Worm (Caenorhabditis elegans) whole organism, L1 larva: ENCODE measurements around the gene gldi-9.
A peak's percentile ranks its signal among the peaks of the same experiment; 100 is the strongest.
"Not testable (repeated sequence)": the region's sequence is repeated elsewhere in the genome, so short reads cannot be mapped to it uniquely, and the experiment has no call there.

ENCODE experiments used
- C16A3.4 ChIP-seq: fragments of 150-350 bp; optimal IDR thresholded peaks from 2 replicates; lab custom pipeline; 2014; ENCODE audit warnings: missing biosample characterization, missing genetic modification characterization
- C34B4.2 ChIP-seq: sonication (generic microtip); optimal IDR thresholded peaks from 2 replicates; lab custom pipeline; 2017; ENCODE audit warnings: mild to moderate bottlenecking, missing genetic modification characterization, missing compliant biosample characterization
- F16B12.6 ChIP-seq: fragments of 150-350 bp; optimal IDR thresholded peaks from 2 replicates; lab custom pipeline; 2014; ENCODE audit warnings: missing biosample characterization, missing genetic modification characterization
- aha-1 ChIP-seq: fragments of 150-350 bp; optimal IDR thresholded peaks from 2 replicates; lab custom pipeline; 2014; ENCODE audit warnings: missing biosample characterization, missing genetic modification characterization
- alr-1 ChIP-seq: fragments of 200-800 bp; sonication (Bioruptor generic); optimal IDR thresholded peaks from 2 replicates; lab custom pipeline; 2018; ENCODE audit warnings: borderline replicate concordance, mild to moderate bottlenecking, missing genetic modification characterization, missing compliant biosample characterization
- blmp-1 ChIP-seq: fragments of 150-350 bp; optimal IDR thresholded peaks from 2 replicates; lab custom pipeline; 2014; ENCODE audit warnings: missing biosample characterization, missing genetic modification characterization
- ceh-82 ChIP-seq, 3 experiments: fragments of 150-350 bp in 1 of 3; sonication (generic microtip) in 2 of 3; optimal IDR thresholded peaks; 2 replicates each; lab custom pipeline; 2014 to 2017; ENCODE audit warnings: missing biosample characterization in 3 of 3, missing genetic modification characterization in 3 of 3
- ceh-88 ChIP-seq: fragments of 200-800 bp; sonication (Bioruptor generic); IDR thresholded peaks from 2 replicates; pipeline ENCODE4 v1.3.6; 2022; ENCODE audit warnings: missing genetic modification characterization, missing compliant biosample characterization
- dpl-1 ChIP-seq, 3 experiments: fragments of 150-350 bp in 2 of 3; sonication (generic microtip) in 1 of 3; optimal IDR thresholded peaks; 2 replicates each; lab custom pipeline; 2014 to 2017; ENCODE audit warnings: missing biosample characterization in 3 of 3, missing genetic modification characterization in 3 of 3, missing genetic modification reagents in 3 of 3
- efl-1 ChIP-seq, 4 experiments: fragments of 150-350 bp; optimal IDR thresholded peaks in 3 of 4; peaks in 1 of 4; 1 replicate in 1 of 4; 2 replicates in 3 of 4; lab custom pipeline; 2014; ENCODE audit warnings: missing biosample characterization in 2 of 4, missing genetic modification characterization in 2 of 4, missing genetic modification reagents in 2 of 4
- egl-13 ChIP-seq: sonication (generic microtip); optimal IDR thresholded peaks from 2 replicates; lab custom pipeline; 2016; ENCODE audit warnings: missing genotype, missing genetic modification reagents, missing genetic modification characterization, missing compliant biosample characterization
- egl-27 ChIP-seq, 2 experiments: fragments of 150-350 bp in 1 of 2; sonication (generic microtip); optimal IDR thresholded peaks; 3 replicates each; lab custom pipeline; 2017 to 2018; ENCODE audit warnings: missing biosample characterization in 2 of 2, missing genetic modification characterization in 2 of 2, missing genetic modification reagents in 2 of 2
- elt-3 ChIP-seq, 6 experiments: fragments of 150-350 bp in 1 of 6; sonication (generic microtip); optimal IDR thresholded peaks; 2 replicates each; lab custom pipeline; 2017 to 2018; ENCODE audit warnings: missing biosample characterization in 6 of 6, missing genetic modification characterization in 6 of 6, inconsistent platforms in 1 of 6
- ets-5 ChIP-seq: fragments of 200-800 bp; sonication (Bioruptor generic); IDR thresholded peaks from 2 replicates; pipeline ENCODE4 v1.3.6; 2022; ENCODE audit warnings: missing genetic modification characterization, missing compliant biosample characterization
- fkh-10 ChIP-seq: sonication (generic microtip); optimal IDR thresholded peaks from 2 replicates; lab custom pipeline; 2017; ENCODE audit warnings: missing biosample characterization, missing genetic modification reagents, missing genetic modification characterization
- fkh-8 ChIP-seq: sonication (generic microtip); optimal IDR thresholded peaks from 2 replicates; lab custom pipeline; 2016; ENCODE audit warnings: mild to moderate bottlenecking, missing genetic modification characterization, missing compliant biosample characterization
- fos-1 ChIP-seq: fragments of 150-350 bp; optimal IDR thresholded peaks from 2 replicates; lab custom pipeline; 2014; ENCODE audit warnings: missing biosample characterization, missing genetic modification characterization
- isw-1 ChIP-seq: fragments of 200-800 bp; sonication (Bioruptor generic); IDR thresholded peaks from 2 replicates; pipeline ENCODE4 v1.3.6; 2022; ENCODE audit warnings: missing genetic modification characterization, missing compliant biosample characterization
- jun-1 ChIP-seq: fragments of 150-350 bp; optimal IDR thresholded peaks from 2 replicates; lab custom pipeline; 2014; ENCODE audit warnings: missing biosample characterization, missing genetic modification reagents, missing genetic modification characterization
- lin-13 ChIP-seq: fragments of 150-350 bp; optimal IDR thresholded peaks from 2 replicates; lab custom pipeline; 2014; ENCODE audit warnings: missing biosample characterization, missing genetic modification reagents, missing genetic modification characterization
- lin-15B ChIP-seq: fragments of 150-350 bp; sonication (generic microtip); optimal IDR thresholded peaks from 3 replicates; lab custom pipeline; 2014; ENCODE audit warnings: missing biosample characterization, missing genetic modification characterization
- lin-35 ChIP-seq, 2 experiments: fragments of 150-350 bp; optimal IDR thresholded peaks; 2 replicates each; lab custom pipeline; 2014; ENCODE audit warnings: missing biosample characterization in 2 of 2, missing genetic modification characterization in 2 of 2, missing genetic modification reagents in 2 of 2
- lsy-2 ChIP-seq, 2 experiments: fragments of 150-350 bp; optimal IDR thresholded peaks; 2 replicates each; lab custom pipeline; 2014; ENCODE audit warnings: missing biosample characterization in 2 of 2, missing genetic modification characterization in 2 of 2
- mab-9 ChIP-seq: fragments of 200-800 bp; sonication (Bioruptor generic); IDR thresholded peaks from 2 replicates; pipeline ENCODE4 v1.3.6; 2022; ENCODE audit warnings: missing genetic modification reagents, missing genetic modification characterization, missing compliant biosample characterization
- mef-2 ChIP-seq: fragments of 150-350 bp; optimal IDR thresholded peaks from 2 replicates; lab custom pipeline; 2014; ENCODE audit warnings: missing biosample characterization, missing genetic modification characterization
- mep-1 ChIP-seq: fragments of 150-350 bp; optimal IDR thresholded peaks from 2 replicates; lab custom pipeline; 2014; ENCODE audit warnings: missing biosample characterization, missing genetic modification characterization
- nhr-11 ChIP-seq: fragments of 150-350 bp; optimal IDR thresholded peaks from 2 replicates; lab custom pipeline; 2014; ENCODE audit warnings: missing biosample characterization, missing genetic modification characterization
- nhr-47 ChIP-seq: sonication (generic microtip); optimal IDR thresholded peaks from 2 replicates; lab custom pipeline; 2016; ENCODE audit warnings: mild to moderate bottlenecking, missing genetic modification characterization, moderate library complexity, missing compliant biosample characterization
- nhr-71 ChIP-seq: sonication (generic microtip); optimal IDR thresholded peaks from 2 replicates; lab custom pipeline; 2016; ENCODE audit warnings: mild to moderate bottlenecking, missing genetic modification characterization, moderate library complexity, missing compliant biosample characterization
- nhr-77 ChIP-seq: fragments of 150-350 bp; optimal IDR thresholded peaks from 2 replicates; lab custom pipeline; 2014; ENCODE audit warnings: missing biosample characterization, missing genetic modification characterization
- pax-3 ChIP-seq: fragments of 200-800 bp; sonication (Bioruptor generic); optimal IDR thresholded peaks from 2 replicates; lab custom pipeline; 2018; ENCODE audit warnings: mild to moderate bottlenecking, missing genetic modification characterization, moderate library complexity, missing compliant biosample characterization
- skn-1 ChIP-seq: fragments of 150-350 bp; optimal IDR thresholded peaks from 2 replicates; lab custom pipeline; 2014; ENCODE audit warnings: missing biosample characterization, missing genetic modification characterization
- snpc-4 ChIP-seq: fragments of 150-350 bp; optimal IDR thresholded peaks from 2 replicates; lab custom pipeline; 2014; ENCODE audit warnings: missing biosample characterization, missing genetic modification characterization
- snu-23 ChIP-seq: sonication (generic microtip); optimal IDR thresholded peaks from 2 replicates; lab custom pipeline; 2016; ENCODE audit warnings: missing genetic modification characterization, missing compliant biosample characterization
- sup-37 ChIP-seq: fragments of 200-800 bp; sonication (Bioruptor generic); optimal IDR thresholded peaks from 2 replicates; lab custom pipeline; 2018; ENCODE audit warnings: mild to moderate bottlenecking, missing genetic modification characterization, missing compliant biosample characterization
- swsn-7 ChIP-seq: sonication (generic microtip); optimal IDR thresholded peaks from 2 replicates; lab custom pipeline; 2016; ENCODE audit warnings: missing genetic modification characterization, missing compliant biosample characterization
- tbx-2 ChIP-seq: sonication (generic microtip); optimal IDR thresholded peaks from 2 replicates; lab custom pipeline; 2016; ENCODE audit warnings: missing genetic modification characterization, missing compliant biosample characterization
- unc-130 ChIP-seq: fragments of 150-350 bp; optimal IDR thresholded peaks from 2 replicates; lab custom pipeline; 2017; ENCODE audit warnings: missing biosample characterization, missing genetic modification characterization, inconsistent platforms
- unc-86 ChIP-seq: sonication (generic microtip); optimal IDR thresholded peaks from 2 replicates; lab custom pipeline; 2016; ENCODE audit warnings: missing genetic modification characterization, missing compliant biosample characterization
- xbp-1 ChIP-seq: sonication (generic microtip); optimal IDR thresholded peaks from 2 replicates; lab custom pipeline; 2016; ENCODE audit warnings: missing genetic modification characterization, missing compliant biosample characterization
- zag-1 ChIP-seq: fragments of 150-350 bp; optimal IDR thresholded peaks from 2 replicates; lab custom pipeline; 2014; ENCODE audit warnings: missing biosample characterization, missing genetic modification characterization
- zip-4 ChIP-seq: fragments of 200-800 bp; sonication (Bioruptor generic); optimal IDR thresholded peaks from 2 replicates; lab custom pipeline; 2018; ENCODE audit warnings: mild to moderate bottlenecking, missing genetic modification characterization, moderate library complexity, missing compliant biosample characterization
- ztf-11 ChIP-seq, 2 experiments: sonication (generic microtip); optimal IDR thresholded peaks; 2 replicates each; lab custom pipeline; 2016 to 2017; ENCODE audit warnings: missing genetic modification characterization in 2 of 2, missing biosample characterization in 1 of 2, missing compliant biosample characterization in 1 of 2
- ztf-4 ChIP-seq: fragments of 150-350 bp; optimal IDR thresholded peaks from 2 replicates; lab custom pipeline; 2014; ENCODE audit warnings: missing biosample characterization, missing genetic modification characterization

The gldi-9 gene

DNA sequence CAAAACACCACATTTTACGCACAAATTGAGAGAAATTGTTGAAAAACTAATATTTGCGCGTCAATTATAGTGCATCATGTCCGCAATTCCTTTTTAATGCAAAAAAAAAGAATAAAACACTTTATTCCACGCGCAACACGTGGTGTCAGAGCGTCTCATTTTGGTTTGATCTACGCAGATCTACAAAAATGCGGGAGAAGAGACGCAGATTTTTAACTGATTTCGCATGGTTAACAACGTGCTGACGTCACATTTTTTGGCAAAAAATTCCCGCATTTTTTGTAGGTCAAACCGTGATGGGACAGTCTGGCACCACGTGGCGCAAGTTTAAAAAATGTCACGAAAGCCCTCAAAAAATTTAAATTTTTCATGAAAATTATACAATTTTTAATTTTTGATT lies 45.9 kb downstream of the gldi-9 start:
- TF ChIP-seq ceh-82 (tag; optimal IDR thresholded peaks at IDR 0.05; lab: Kevin White, UChicago) (no peak), zag-1 (tag; lab: Kevin White, UChicago) (no peak), zip-4 (no peak), elt-3 (tag; optimal IDR thresholded peaks at IDR 0.05; lab: Kevin White, UChicago) (no peak), ztf-11 (tag; optimal IDR thresholded peaks at IDR 0.05; lab: Kevin White, UChicago) (no peak), nhr-11 (tag; lab: Kevin White, UChicago) (no peak), egl-13 (no peak), mab-9 (GFP tag; lab: Robert Waterston, UW) (no peak), egl-27 (tag; optimal IDR thresholded peaks at IDR 0.05; lab: Kevin White, UChicago) (no peak), fos-1 (tag; lab: Kevin White, UChicago) (no peak), ztf-4 (tag; lab: Kevin White, UChicago) (no peak), isw-1 (no peak), nhr-77 (no peak)

DNA sequence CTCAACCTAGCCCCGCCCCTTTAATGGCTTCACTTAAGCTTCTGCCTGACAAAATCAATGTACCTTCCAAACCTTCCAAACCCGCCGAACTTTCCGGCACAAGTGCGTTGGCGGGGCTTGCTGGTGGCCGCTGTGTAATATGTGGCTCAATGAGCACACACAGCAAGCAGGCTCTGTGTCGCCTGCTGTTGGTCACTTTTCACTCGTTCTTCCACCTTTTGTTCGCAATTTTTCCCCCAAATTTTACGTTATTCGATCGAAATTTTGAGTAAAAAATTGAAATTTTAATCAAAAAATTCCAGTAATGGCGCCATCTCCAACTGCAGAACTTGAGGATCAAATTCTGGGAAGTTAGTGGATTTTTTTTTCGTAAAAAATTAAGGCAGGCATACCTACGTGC lies 55.5 kb downstream of the gldi-9 start, which contains the start of gene set-27:
Gene set-27, plus strand, starts transcription at position 301 of the 400 bp plus-strand sequence.
- TF ChIP-seq zip-4 (no peak), efl-1 (optimal IDR thresholded peaks at IDR 0.05; lab: Kevin White, UChicago) (no peak), efl-1 (GFP tag; optimal IDR thresholded peaks at IDR 0.05 in 1 of 2; lab: Kevin White, UChicago) (peak in 1 of 2 experiments; percentile 31), mef-2 (tag; lab: Kevin White, UChicago) (no peak), ztf-4 (tag; lab: Kevin White, UChicago) (no peak)

- TF ChIP-seq lin-13; zag-1 (tag; lab: Kevin White, UChicago); snu-23: not testable (repeated sequence)
Observed at ce11 chrIII:2699363-2699762, 56.8 kb downstream of the gldi-9 start, which contains the start of gene cox-6B. Gene cox-6B, plus strand, starts transcription at chrIII:2699663.

ce11 chrIII:2698740-2699139 lies 57.4 kb downstream of the gldi-9 start, which contains the start of gene slc-30A9:
Gene slc-30A9, minus strand, starts transcription at chrIII:2698817.
- TF ChIP-seq C34B4.2 (tag; lab: Kevin White, UChicago), result no peak
- TF ChIP-seq egl-13, result peak; percentile 79
- TF ChIP-seq elt-3 (tag; optimal IDR thresholded peaks at IDR 0.05; lab: Kevin White, UChicago), result peak in 1 of 6 experiments; percentile 0
- TF ChIP-seq alr-1 (tag; lab: Kevin White, UChicago), result no peak
- TF ChIP-seq nhr-71 (tag; lab: Kevin White, UChicago), result peak; percentile 63
- peak; percentile 57 for TF ChIP-seq snu-23
- no peak for TF ChIP-seq aha-1 (tag; lab: Kevin White, UChicago)
- TF ChIP-seq efl-1 (optimal IDR thresholded peaks at IDR 0.05; lab: Kevin White, UChicago), result peak; percentile 51 to 56
- peak; percentile 62 to 94 for TF ChIP-seq efl-1 (GFP tag; optimal IDR thresholded peaks at IDR 0.05 in 1 of 2; lab: Kevin White, UChicago)
- peak; percentile 27 for TF ChIP-seq unc-86
- peak; percentile 10; the same call in 1 of the 2 replicates for TF ChIP-seq isw-1
- TF ChIP-seq mep-1 (tag; lab: Kevin White, UChicago), result peak; percentile 76
- TF ChIP-seq F16B12.6, result peak; percentile 50
- TF ChIP-seq skn-1, result peak; percentile 31
- peak; percentile 14 for TF ChIP-seq nhr-77
- no peak for TF ChIP-seq sup-37 (GFP tag; lab: Kevin White, UChicago)
- no peak for TF ChIP-seq pax-3 (tag; lab: Kevin White, UChicago)
- peak; percentile 35 for TF ChIP-seq lin-13
- TF ChIP-seq snpc-4 (tag; lab: Kevin White, UChicago), result no peak
- peak; percentile 42 for TF ChIP-seq nhr-47 (tag; lab: Kevin White, UChicago)
- TF ChIP-seq jun-1 (tag; lab: Kevin White, UChicago), result no peak
- no peak for TF ChIP-seq fkh-8 (tag; lab: Kevin White, UChicago)
- TF ChIP-seq mef-2 (tag; lab: Kevin White, UChicago), result no peak
- peak; percentile 39 for TF ChIP-seq swsn-7 (tag; lab: Kevin White, UChicago)
- peak; percentile 39 for TF ChIP-seq blmp-1 (tag; lab: Kevin White, UChicago)
- peak; percentile 9 to 57 (median 41) for TF ChIP-seq ceh-82 (tag; optimal IDR thresholded peaks at IDR 0.05; lab: Kevin White, UChicago)
- TF ChIP-seq xbp-1 (tag; lab: Kevin White, UChicago), result peak; percentile 31
- peak; percentile 59 for TF ChIP-seq lin-15B (tag; lab: Kevin White, UChicago)
- peak; percentile 35 to 50 for TF ChIP-seq lin-35 (GFP tag; optimal IDR thresholded peaks at IDR 0.05; lab: Kevin White, UChicago)
- TF ChIP-seq dpl-1 (GFP tag; optimal IDR thresholded peaks at IDR 0.05; lab: Kevin White, UChicago), result peak; percentile 11 to 61 (median 28)
- TF ChIP-seq zag-1 (tag; lab: Kevin White, UChicago), result no peak
- TF ChIP-seq lsy-2 (tag; optimal IDR thresholded peaks at IDR 0.05; lab: Kevin White, UChicago), result peak; percentile 61 to 71
- no peak for TF ChIP-seq unc-130
- no peak for TF ChIP-seq ets-5 (GFP tag; lab: Robert Waterston, UW)
- TF ChIP-seq C16A3.4 (tag; lab: Kevin White, UChicago), result peak; percentile 33
- no peak for TF ChIP-seq fkh-10
- no peak for TF ChIP-seq ceh-88
- peak; percentile 15 for TF ChIP-seq tbx-2 (tag; lab: Kevin White, UChicago)
